Worm (Caenorhabditis elegans): ENCODE measurements around the gene sri-60.

The sri-60 gene

DNA sequence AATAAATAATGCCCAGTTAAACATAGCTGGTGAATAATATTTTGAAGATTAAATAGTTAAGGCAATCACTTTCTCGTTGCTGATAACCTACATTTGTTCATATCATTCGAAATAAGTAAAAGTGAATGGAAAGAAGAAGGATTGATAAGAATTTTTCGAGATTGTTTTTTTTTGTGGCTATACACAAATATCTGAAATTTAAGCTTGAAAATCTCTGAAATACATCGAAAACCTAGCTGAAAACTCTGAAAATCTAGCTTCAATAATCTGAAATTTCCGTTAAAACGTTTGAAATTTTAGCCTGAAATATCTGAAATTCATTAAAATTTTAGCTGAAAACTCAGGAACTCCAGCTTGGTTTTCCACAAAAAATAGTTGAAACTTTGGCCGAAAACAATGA lies 37.0 kb upstream of the sri-60 start, which contains the start of gene T05A8.6:
Gene T05A8.6 (minus strand): TSS at position 101 of the 400 bp plus-strand sequence.
- no peak for TF ChIP-seq zip-5 (tag; optimal IDR thresholded peaks at IDR 0.05)
- no peak for TF ChIP-seq K02D7.2 (tag; optimal IDR thresholded peaks at IDR 0.05)
- no peak for TF ChIP-seq F13H6.1 (tag; optimal IDR thresholded peaks at IDR 0.05)
- no peak for TF ChIP-seq pat-9 (tag; optimal IDR thresholded peaks at IDR 0.05)
- no peak for TF ChIP-seq ceh-18 (tag; optimal IDR thresholded peaks at IDR 0.05)
- no peak for TF ChIP-seq nfya-1 (tag; optimal IDR thresholded peaks at IDR 0.05)

- TF ChIP-seq ttx-3 (tag; optimal IDR thresholded peaks at IDR 0.05) = no peak
- no peak for TF ChIP-seq lim-6 (tag; optimal IDR thresholded peaks at IDR 0.05)
- TF ChIP-seq elt-2 (tag; optimal IDR thresholded peaks at IDR 0.05) = no peak
- no peak for TF ChIP-seq ztf-16 (tag; optimal IDR thresholded peaks at IDR 0.05)
- TF ChIP-seq unc-86 (tag; optimal IDR thresholded peaks at IDR 0.05) = no peak
- TF ChIP-seq hlh-6 (tag; optimal IDR thresholded peaks at IDR 0.05) = peak; percentile 37
- TF ChIP-seq dmd-4 (tag; optimal IDR thresholded peaks at IDR 0.05; ENCODE audit: borderline replicate concordance) = peak; percentile 9
- peak; percentile 4 for TF ChIP-seq ref-2 (tag; optimal IDR thresholded peaks at IDR 0.05)
- TF ChIP-seq ceh-9 (tag; optimal IDR thresholded peaks at IDR 0.05) = no peak
- no peak for TF ChIP-seq ceh-45 (GFP tag; IDR thresholded peaks at IDR 0.05)
- no peak for TF ChIP-seq ama-1 (optimal IDR thresholded peaks at IDR 0.05)
- TF ChIP-seq fax-1 (tag; optimal IDR thresholded peaks at IDR 0.05) = no peak
- TF ChIP-seq gmeb-2 (tag; optimal IDR thresholded peaks at IDR 0.05) = no peak
Observed at ce11 chrII:2736938-2737337, 34.3 kb upstream of the sri-60 start.

- TF ChIP-seq madf-2 (tag; optimal IDR thresholded peaks at IDR 0.05) = no peak
- TF ChIP-seq tbx-7 (tag; optimal IDR thresholded peaks at IDR 0.05) = no peak
- TF ChIP-seq ama-1 (optimal IDR thresholded peaks at IDR 0.05) = no peak
- TF ChIP-seq sox-4 (tag; optimal IDR thresholded peaks at IDR 0.05) = no peak
- no peak for TF ChIP-seq ahr-1 (tag; optimal IDR thresholded peaks at IDR 0.05)
- TF ChIP-seq tbx-2 (tag; optimal IDR thresholded peaks at IDR 0.05) = no peak
- TF ChIP-seq ceh-45 (GFP tag; IDR thresholded peaks at IDR 0.05) = no peak
- TF ChIP-seq unc-86 (tag; optimal IDR thresholded peaks at IDR 0.05) = no peak
- no peak for TF ChIP-seq ceh-24 (tag; optimal IDR thresholded peaks at IDR 0.05)
- no peak for TF ChIP-seq nhr-232 (tag; optimal IDR thresholded peaks at IDR 0.05)
- TF ChIP-seq ets-4 (tag; optimal IDR thresholded peaks at IDR 0.05) = no peak
- no peak for TF ChIP-seq fax-1 (tag; optimal IDR thresholded peaks at IDR 0.05)
- TF ChIP-seq T23F11.4 (GFP tag; optimal IDR thresholded peaks at IDR 0.05) = no peak
Observed at ce11 chrII:2736156-2736728, 33.6 kb upstream of the sri-60 start, which contains the start of gene T05A8.8. Gene T05A8.8 (plus strand): TSS chrII:2736678.

DNA sequence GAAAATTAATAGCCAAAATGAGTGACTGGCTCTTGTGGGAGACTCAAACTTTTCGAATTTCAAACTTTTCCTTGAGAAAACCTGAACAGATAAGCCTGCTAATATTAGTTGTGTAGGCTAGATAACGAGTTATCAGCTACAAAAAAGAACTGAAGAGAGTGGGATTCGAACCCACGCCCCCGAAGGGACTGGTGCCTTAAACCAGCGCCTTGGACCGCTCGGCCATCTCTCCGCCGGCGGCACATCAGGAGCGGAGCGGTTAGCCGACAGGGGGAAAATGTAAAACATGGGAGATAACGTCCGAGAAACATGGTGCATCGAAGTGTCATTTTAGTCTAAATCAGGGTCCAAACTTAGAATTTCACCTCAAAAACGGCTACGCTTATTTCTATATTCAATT lies 33.0 kb upstream of the sri-60 start:
- TF ChIP-seq ceh-14 (tag; optimal IDR thresholded peaks at IDR 0.05) = no peak
- TF ChIP-seq K02D7.2 (tag; optimal IDR thresholded peaks at IDR 0.05) = no peak
- TF ChIP-seq rnt-1 (tag; optimal IDR thresholded peaks at IDR 0.05) = no peak
- TF ChIP-seq pat-9 (tag; optimal IDR thresholded peaks at IDR 0.05) = no peak
- TF ChIP-seq tbx-2 (tag; optimal IDR thresholded peaks at IDR 0.05) = no peak
- TF ChIP-seq pros-1 (tag; optimal IDR thresholded peaks at IDR 0.05) = no peak

DNA sequence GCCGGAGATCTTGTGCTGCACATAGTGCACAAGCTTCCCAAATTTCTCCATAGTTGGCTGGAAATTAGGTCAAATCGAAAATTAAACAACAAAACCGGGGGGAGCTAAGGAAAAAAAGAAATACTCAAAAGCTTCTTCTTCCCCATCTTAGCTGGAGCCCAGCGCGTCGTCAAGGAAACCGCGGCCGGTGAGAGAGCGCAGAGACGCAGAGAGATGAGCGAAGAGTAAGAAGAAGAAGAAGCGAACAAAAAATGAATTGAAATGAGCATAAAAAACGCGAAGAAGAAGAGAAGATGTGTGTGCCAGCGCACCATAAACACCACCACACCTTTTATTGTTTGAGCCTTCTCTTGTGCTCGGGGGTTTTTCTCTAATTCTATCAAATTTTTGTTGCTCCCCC lies 32.5 kb upstream of the sri-60 start, which contains the start of gene wdr-31:
Gene wdr-31 (minus strand): TSS at position 101 of the 400 bp plus-strand sequence.
- TF ChIP-seq sox-4 (tag; optimal IDR thresholded peaks at IDR 0.05) (no peak), ceh-22 (tag; optimal IDR thresholded peaks at IDR 0.05) (no peak), dmd-4 (tag; optimal IDR thresholded peaks at IDR 0.05; ENCODE audit: borderline replicate concordance) (no peak), ztf-16 (tag; optimal IDR thresholded peaks at IDR 0.05) (no peak), hlh-6 (tag; optimal IDR thresholded peaks at IDR 0.05) (no peak), ama-1 (optimal IDR thresholded peaks at IDR 0.05) (no peak), madf-2 (tag; optimal IDR thresholded peaks at IDR 0.05) (no peak), mec-3 (tag; optimal IDR thresholded peaks at IDR 0.05; ENCODE audit: borderline replicate concordance) (no peak), fax-1 (tag; optimal IDR thresholded peaks at IDR 0.05) (no peak), odd-2 (tag; optimal IDR thresholded peaks at IDR 0.05) (no peak), ceh-24 (tag; optimal IDR thresholded peaks at IDR 0.05) (no peak), nfya-1 (tag; optimal IDR thresholded peaks at IDR 0.05) (no peak)
